Fruit fly (Drosophila melanogaster): ENCODE results near the gene fy.
A peak's percentile ranks its signal among the peaks of the same experiment; 100 is the strongest.

Gene fy

dm6 chr2L:8382646-8383045 lies 20.4 kb downstream of the fy start, which contains the start of the genes CG13392 and Rcd4 (continued):
- TF ChIP-seq eve (GFP tag; optimal IDR thresholded peaks at IDR 0.05) = no peak
- peak; percentile 67 for TF ChIP-seq amos (GFP tag; IDR thresholded peaks at IDR 0.05; ENCODE audit: partially characterized antibody)
- 0 out of 3 replicates have a peak, but pooled peaks have one; percentile 34 for TF ChIP-seq Mrtf (GFP tag; IDR thresholded peaks at IDR 0.05)
- peak; percentile 62 for TF ChIP-seq Ptx1 (GFP tag; IDR thresholded peaks at IDR 0.05)
- no peak for TF ChIP-seq CG2129 (GFP tag; IDR thresholded peaks at IDR 0.05; ENCODE audit: partially characterized antibody)
- peak; percentile 67 for TF ChIP-seq CG12071 (GFP tag; optimal IDR thresholded peaks at IDR 0.05)
- peak; percentile 14; the same call in 1 of the 3 replicates for TF ChIP-seq CG14050 (GFP tag; IDR thresholded peaks at IDR 0.05)
- no peak for TF ChIP-seq CG6854 (GFP tag; optimal IDR thresholded peaks at IDR 0.05)
- no peak for TF ChIP-seq sens-2 (GFP tag; IDR thresholded peaks at IDR 0.05)
- peak; percentile 73 for TF ChIP-seq jumu (GFP tag; optimal IDR thresholded peaks at IDR 0.05)
- peak; percentile 47 for TF ChIP-seq maf-S (GFP tag; optimal IDR thresholded peaks at IDR 0.05)
- TF ChIP-seq Hey (tag; optimal IDR thresholded peaks at IDR 0.05) = no peak
- TF ChIP-seq ci (GFP tag; IDR thresholded peaks at IDR 0.05) = peak; percentile 68; the same call in 2 of the 3 replicates
- TF ChIP-seq Sox102F (GFP tag; optimal IDR thresholded peaks at IDR 0.05) = peak; percentile 16
- peak; percentile 65 for TF ChIP-seq Hsf (GFP tag; optimal IDR thresholded peaks at IDR 0.05)
- peak; percentile 79 for TF ChIP-seq CHES-1-like (GFP tag; optimal IDR thresholded peaks at IDR 0.05)
- peak in 1 of 3 experiments; percentile 6 for TF ChIP-seq lola (GFP tag; optimal IDR thresholded peaks at IDR 0.05)
- TF ChIP-seq CG12299 (tag; optimal IDR thresholded peaks at IDR 0.05) = peak; percentile 41
- TF ChIP-seq CG9876 (GFP tag; optimal IDR thresholded peaks at IDR 0.05) = peak; percentile 45
- no peak for TF ChIP-seq CG10321 (GFP tag; IDR thresholded peaks at IDR 0.05)
- TF ChIP-seq psq (GFP tag; optimal IDR thresholded peaks at IDR 0.05) = peak; percentile 9
- TF ChIP-seq cas (GFP tag; IDR thresholded peaks at IDR 0.05) = no peak
- peak; percentile 11 for TF ChIP-seq CG8089 (GFP tag; optimal IDR thresholded peaks at IDR 0.05)
- TF ChIP-seq CG6689 (GFP tag; IDR thresholded peaks at IDR 0.05) = 0 out of 2 replicates have a peak, but pooled peaks have one; percentile 27
- no peak for TF ChIP-seq h (optimal IDR thresholded peaks at IDR 0.05)
- TF ChIP-seq Jarid2 (GFP tag; optimal IDR thresholded peaks at IDR 0.05) = no peak
- TF ChIP-seq CG10462 (GFP tag; optimal IDR thresholded peaks at IDR 0.05) = no peak
- peak; percentile 91 for TF ChIP-seq CG34422 (GFP tag; IDR thresholded peaks at IDR 0.05)
- no peak for TF ChIP-seq wor (GFP tag; IDR thresholded peaks at IDR 0.05)
- peak; percentile 45 for TF ChIP-seq CG4854 (GFP tag; optimal IDR thresholded peaks at IDR 0.05)
- peak; percentile 71 for TF ChIP-seq ken (GFP tag; IDR thresholded peaks at IDR 0.05)
- TF ChIP-seq CG8944 (GFP tag; optimal IDR thresholded peaks at IDR 0.05) = peak; percentile 56
- TF ChIP-seq CG12104 (GFP tag; optimal IDR thresholded peaks at IDR 0.05) = no peak
- no peak for TF ChIP-seq CG1832 (GFP tag; optimal IDR thresholded peaks at IDR 0.05)
- peak; percentile 64 for TF ChIP-seq Scr (GFP tag; IDR thresholded peaks at IDR 0.05; ENCODE audit: partially characterized antibody)
- peak; percentile 47 for TF ChIP-seq CG12391 (tag; optimal IDR thresholded peaks at IDR 0.05)
- peak; percentile 72 for TF ChIP-seq dysf (GFP tag; IDR thresholded peaks at IDR 0.05)
- peak; percentile 63; the same call in 2 of the 4 replicates for TF ChIP-seq Dll (GFP tag; IDR thresholded peaks at IDR 0.05; ENCODE audit: partially characterized antibody)
- TF ChIP-seq ara (GFP tag; IDR thresholded peaks at IDR 0.05) = 0 out of 2 replicates have a peak, but pooled peaks have one; percentile 29
- TF ChIP-seq Atf6 (GFP tag; IDR thresholded peaks at IDR 0.05) = no peak
- TF ChIP-seq Camta (GFP tag; optimal IDR thresholded peaks at IDR 0.05) = peak; percentile 59
- peak; percentile 97 for TF ChIP-seq Med (GFP tag)
- TF ChIP-seq twi (tag; optimal IDR thresholded peaks at IDR 0.05) = peak; percentile 40
- TF ChIP-seq CG7987 (GFP tag; optimal IDR thresholded peaks at IDR 0.05) = peak; percentile 71
- TF ChIP-seq CG2875 (GFP tag; optimal IDR thresholded peaks at IDR 0.05) = peak; percentile 10
- TF ChIP-seq dm (GFP tag; optimal IDR thresholded peaks at IDR 0.05) = peak; percentile 48
- TF ChIP-seq lilli (GFP tag; optimal IDR thresholded peaks at IDR 0.05) = peak; percentile 83
- TF ChIP-seq Chrac-16 (GFP tag; optimal IDR thresholded peaks at IDR 0.05) = peak; percentile 61
- no peak for TF ChIP-seq usp (GFP tag; optimal IDR thresholded peaks at IDR 0.05)
- peak; percentile 80 for TF ChIP-seq Side (GFP tag; optimal IDR thresholded peaks at IDR 0.05)
- TF ChIP-seq slou (GFP tag; optimal IDR thresholded peaks at IDR 0.05) = peak; percentile 10
- peak; percentile 95 for TF ChIP-seq MBD-R2 (GFP tag; IDR thresholded peaks at IDR 0.05)
